Worm (Caenorhabditis elegans): Measurements from ENCODE around the gene ctsa-1.2.

The ctsa-1.2 gene

ce11 chrII:11726470-11727106, 12.6 kb upstream of the ctsa-1.2 start, which contains the start of gene F13D12.5 (continued):
- TF ChIP-seq let-526 (GFP tag; IDR thresholded peaks at IDR 0.05) (no peak), F22D6.2 (tag; optimal IDR thresholded peaks at IDR 0.05) (no peak), rec-8 (tag; optimal IDR thresholded peaks at IDR 0.05) (no peak), lin-26 (GFP tag; IDR thresholded peaks at IDR 0.05) (0 out of 2 replicates have a peak, but pooled peaks have one; percentile 60), ama-1 (optimal IDR thresholded peaks at IDR 0.05) (no peak), ama-1 (GFP tag; optimal IDR thresholded peaks at IDR 0.05) (no peak), attf-3 (GFP tag; conservative IDR thresholded peaks at IDR 0.05) (peak; percentile 51), gei-17 (GFP tag; optimal IDR thresholded peaks at IDR 0.05) (no peak), B0035.1 (tag; optimal IDR thresholded peaks at IDR 0.05) (no peak), ets-4 (GFP tag; optimal IDR thresholded peaks at IDR 0.05) (no peak), hsf-1 (GFP tag; IDR thresholded peaks at IDR 0.05) (peak; percentile 61; the same call in 1 of the 2 replicates), lag-1 (GFP tag; IDR thresholded peaks at IDR 0.05) (no peak), die-1 (tag; optimal IDR thresholded peaks at IDR 0.05) (no peak), tbx-9 (tag; optimal IDR thresholded peaks at IDR 0.05; ENCODE audit: borderline replicate concordance) (no peak), attf-6 (GFP tag; IDR thresholded peaks at IDR 0.05) (no peak), let-607 (tag; optimal IDR thresholded peaks at IDR 0.05) (no peak), hmg-1.2 (GFP tag; IDR thresholded peaks at IDR 0.05) (peak; percentile 18; the same call in 1 of the 2 replicates), mel-28 (tag; optimal IDR thresholded peaks at IDR 0.05; ENCODE audit: borderline replicate concordance) (no peak), snpc-1.3 (tag; optimal IDR thresholded peaks at IDR 0.05; ENCODE audit: insufficient read depth) (peak; percentile 23), nhr-179 (tag; optimal IDR thresholded peaks at IDR 0.05) (no peak), lin-40 (tag; optimal IDR thresholded peaks at IDR 0.05) (no peak), Y56A3A.18 (GFP tag; IDR thresholded peaks at IDR 0.05) (0 out of 2 replicates have a peak, but pooled peaks have one; percentile 40), snpc-3.4 (tag; optimal IDR thresholded peaks at IDR 0.05) (peak; percentile 71), F33H1.4 (GFP tag; IDR thresholded peaks at IDR 0.05) (peak; percentile 95), akir-1 (GFP tag; optimal IDR thresholded peaks at IDR 0.05) (no peak), ceh-40 (GFP tag; IDR thresholded peaks at IDR 0.05) (no peak), T26A5.8 (tag; optimal IDR thresholded peaks at IDR 0.05) (no peak), athp-1 (tag; optimal IDR thresholded peaks at IDR 0.05) (peak; percentile 32), nhr-120 (GFP tag; IDR thresholded peaks at IDR 0.05) (no peak), madf-3 (GFP tag; IDR thresholded peaks at IDR 0.05) (peak; percentile 39; the same call in 1 of the 2 replicates), unc-130 (GFP tag; optimal IDR thresholded peaks at IDR 0.05) (peak; percentile 37), fkh-3 (tag; optimal IDR thresholded peaks at IDR 0.05) (no peak), F23B12.7 (tag; optimal IDR thresholded peaks at IDR 0.05; ENCODE audit: insufficient read depth) (no peak), F37B4.10 (GFP tag; IDR thresholded peaks at IDR 0.05) (no peak), madf-10 (tag; optimal IDR thresholded peaks at IDR 0.05) (no peak), ztf-26 (tag; optimal IDR thresholded peaks at IDR 0.05) (no peak), snpc-1.1 (tag; optimal IDR thresholded peaks at IDR 0.05; ENCODE audit: insufficient read depth) (peak; percentile 38), zim-3 (tag; optimal IDR thresholded peaks at IDR 0.05) (peak; percentile 44), Y67H2A.10 (GFP tag; conservative IDR thresholded peaks at IDR 0.05) (no peak), egrh-3 (GFP tag; IDR thresholded peaks at IDR 0.05) (peak; percentile 86), tbp1 (GFP tag; optimal IDR thresholded peaks at IDR 0.05) (peak; percentile 2), F57A8.1 (GFP tag; optimal IDR thresholded peaks at IDR 0.05) (no peak), mcd-1 (GFP tag; IDR thresholded peaks at IDR 0.05) (peak; percentile 43; the same call in 1 of the 2 replicates), mes-4 (tag; optimal IDR thresholded peaks at IDR 0.05) (no peak), egl-18 (GFP tag; IDR thresholded peaks at IDR 0.05) (no peak), Y53F4B.3 (GFP tag; IDR thresholded peaks at IDR 0.05) (no peak), B0336.3 (GFP tag; IDR thresholded peaks at IDR 0.05) (no peak; the same call in 1 of the 2 replicates)

All from whole organism, young adult.